Fruit fly (Drosophila melanogaster): ENCODE results near the gene Alp13.

Alp13 gene

dm6 chr3R:10075323-10075788 is at the start of gene Alp13:
Alp13 (minus strand) TSS chr3R:10075373.
- no peak for TF ChIP-seq h (optimal IDR thresholded peaks at IDR 0.05)
- TF ChIP-seq ttk (optimal IDR thresholded peaks at IDR 0.05) = no peak
- TF ChIP-seq psq (optimal IDR thresholded peaks at IDR 0.05) = no peak
- no peak for TF ChIP-seq Myc (optimal IDR thresholded peaks at IDR 0.05)
- TF ChIP-seq Sin3A (optimal IDR thresholded peaks at IDR 0.05) = no peak
- no peak for TF ChIP-seq insv (optimal IDR thresholded peaks at IDR 0.05)

dm6 chr3R:10124764-10125163 is 49.6 kb upstream of the Alp13 start:
- no peak for TF ChIP-seq psq (optimal IDR thresholded peaks at IDR 0.05)
- no peak for TF ChIP-seq Sin3A (optimal IDR thresholded peaks at IDR 0.05)
- TF ChIP-seq insv (optimal IDR thresholded peaks at IDR 0.05) = no peak
- TF ChIP-seq Myc (optimal IDR thresholded peaks at IDR 0.05) = no peak
- TF ChIP-seq ttk (optimal IDR thresholded peaks at IDR 0.05) = no peak
- TF ChIP-seq h (optimal IDR thresholded peaks at IDR 0.05) = no peak

dm6 chr3R:10121266-10121904 is 46.2 kb upstream of the Alp13 start, which contains the start of the genes gammaSnap2 and ATPsynepsilonL:
gammaSnap2 (minus strand) TSS chr3R:10121400.
ATPsynepsilonL (plus strand) TSS chr3R:10121773.
- no peak for TF ChIP-seq Sin3A (optimal IDR thresholded peaks at IDR 0.05)
- TF ChIP-seq h (optimal IDR thresholded peaks at IDR 0.05) = no peak
- TF ChIP-seq insv (optimal IDR thresholded peaks at IDR 0.05) = no peak
- no peak for TF ChIP-seq Myc (optimal IDR thresholded peaks at IDR 0.05)
- TF ChIP-seq psq (optimal IDR thresholded peaks at IDR 0.05) = no peak

dm6 chr3R:10119592-10119991 is 44.4 kb upstream of the Alp13 start:
- TF ChIP-seq psq (optimal IDR thresholded peaks at IDR 0.05) (no peak), h (optimal IDR thresholded peaks at IDR 0.05) (no peak), ttk (optimal IDR thresholded peaks at IDR 0.05) (no peak), insv (optimal IDR thresholded peaks at IDR 0.05) (no peak), Sin3A (optimal IDR thresholded peaks at IDR 0.05) (no peak), Myc (optimal IDR thresholded peaks at IDR 0.05) (no peak)

DNA sequence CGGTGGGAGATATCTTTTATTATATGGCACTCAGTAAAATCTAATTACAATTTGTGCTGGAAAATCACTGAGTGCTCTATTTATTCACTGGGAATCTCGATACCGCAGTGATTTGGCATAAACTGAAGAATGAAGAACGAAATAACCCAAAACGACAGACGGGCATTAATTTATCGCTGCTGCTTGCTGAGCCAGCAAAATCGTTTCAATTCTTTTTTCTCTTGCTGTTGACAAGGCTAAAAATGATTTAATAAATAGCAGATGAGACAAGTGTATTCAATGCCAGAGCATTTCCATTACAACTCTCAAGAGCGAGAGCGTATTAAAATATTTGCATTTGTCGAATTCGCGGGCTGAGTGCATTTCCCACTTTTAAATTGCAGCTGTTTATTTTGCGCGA is 40.6 kb upstream of the Alp13 start:
- TF ChIP-seq Myc (optimal IDR thresholded peaks at IDR 0.05) (no peak), h (optimal IDR thresholded peaks at IDR 0.05) (no peak), ttk (optimal IDR thresholded peaks at IDR 0.05) (no peak), insv (optimal IDR thresholded peaks at IDR 0.05) (no peak), Sin3A (optimal IDR thresholded peaks at IDR 0.05) (no peak), psq (optimal IDR thresholded peaks at IDR 0.05) (no peak)

dm6 chr3R:10114915-10115534 is 39.9 kb upstream of the Alp13 start:
- no peak for TF ChIP-seq insv (optimal IDR thresholded peaks at IDR 0.05)
- no peak for TF ChIP-seq h (optimal IDR thresholded peaks at IDR 0.05)
- TF ChIP-seq ttk (optimal IDR thresholded peaks at IDR 0.05) = no peak
- no peak for TF ChIP-seq Sin3A (optimal IDR thresholded peaks at IDR 0.05)
- no peak for TF ChIP-seq Myc (optimal IDR thresholded peaks at IDR 0.05)
- no peak for TF ChIP-seq psq (optimal IDR thresholded peaks at IDR 0.05)

- TF ChIP-seq Sin3A (optimal IDR thresholded peaks at IDR 0.05) (no peak), psq (optimal IDR thresholded peaks at IDR 0.05) (no peak), insv (optimal IDR thresholded peaks at IDR 0.05) (no peak), ttk (optimal IDR thresholded peaks at IDR 0.05) (no peak), Myc (optimal IDR thresholded peaks at IDR 0.05) (no peak), h (optimal IDR thresholded peaks at IDR 0.05) (no peak)
Measured at dm6 chr3R:10113746-10114145, 38.6 kb upstream of the Alp13 start.

- TF ChIP-seq psq (optimal IDR thresholded peaks at IDR 0.05) = no peak
- no peak for TF ChIP-seq Myc (optimal IDR thresholded peaks at IDR 0.05)
- TF ChIP-seq h (optimal IDR thresholded peaks at IDR 0.05) = no peak
- TF ChIP-seq insv (optimal IDR thresholded peaks at IDR 0.05) = no peak
- TF ChIP-seq Sin3A (optimal IDR thresholded peaks at IDR 0.05) = no peak
- no peak for TF ChIP-seq ttk (optimal IDR thresholded peaks at IDR 0.05)
Measured at dm6 chr3R:10112195-10112594, 37.0 kb upstream of the Alp13 start, which contains the start of gene CAH7. CAH7 (plus strand) TSS chr3R:10112237.

DNA sequence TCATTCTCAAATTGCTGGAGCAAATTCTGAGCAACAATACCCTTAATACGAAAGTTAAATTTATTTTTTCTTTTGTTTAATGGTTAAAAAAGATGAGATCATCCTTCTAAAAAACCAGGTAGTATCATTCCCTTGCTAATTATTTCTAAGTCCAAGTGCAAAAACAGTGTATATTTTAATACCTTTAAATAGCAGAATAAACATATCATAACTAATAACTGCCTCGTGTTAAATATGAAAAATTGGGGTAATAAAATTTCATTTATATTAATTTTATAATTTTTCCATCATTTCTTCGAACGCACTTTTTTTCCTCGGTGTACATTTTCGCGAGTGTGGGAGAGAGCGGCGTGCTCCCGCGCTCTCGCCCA is 36.6 kb upstream of the Alp13 start:
- TF ChIP-seq psq (optimal IDR thresholded peaks at IDR 0.05) = no peak

DNA sequence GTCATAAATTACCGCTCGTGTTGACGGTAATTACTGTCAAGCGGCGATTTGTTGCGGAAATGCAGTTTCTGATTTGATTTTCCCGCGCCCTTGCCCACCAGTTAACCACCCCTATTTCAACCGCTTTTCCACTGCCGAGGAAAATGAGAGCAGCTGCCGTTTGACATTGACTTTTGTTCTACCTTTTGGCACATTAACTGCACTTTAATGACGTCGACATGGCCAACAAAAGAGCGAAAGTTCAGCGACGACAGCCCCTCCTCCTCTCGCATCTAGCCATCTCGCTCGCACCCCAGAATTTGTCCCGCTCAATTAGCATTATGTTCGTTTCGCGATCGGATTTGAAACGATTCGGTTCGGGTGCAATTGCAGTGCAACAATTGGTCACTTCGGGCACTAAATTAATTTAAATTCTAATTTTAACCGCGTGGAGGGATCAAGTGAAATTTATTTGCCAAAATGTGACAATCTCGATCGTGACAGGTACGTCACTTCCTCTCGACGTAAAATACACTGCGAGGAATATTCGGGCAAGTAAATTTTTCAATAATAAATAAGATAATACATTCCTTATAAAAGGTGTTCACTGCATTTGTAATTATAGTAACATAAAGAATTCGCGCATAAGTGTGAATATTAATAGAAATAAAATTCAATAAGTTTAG is 36.1 kb upstream of the Alp13 start:
- TF ChIP-seq psq (optimal IDR thresholded peaks at IDR 0.05) (no peak), ttk (optimal IDR thresholded peaks at IDR 0.05) (no peak), insv (optimal IDR thresholded peaks at IDR 0.05) (no peak), h (optimal IDR thresholded peaks at IDR 0.05) (no peak), Myc (optimal IDR thresholded peaks at IDR 0.05) (no peak), Sin3A (optimal IDR thresholded peaks at IDR 0.05) (no peak)

- TF ChIP-seq psq (optimal IDR thresholded peaks at IDR 0.05) = peak; percentile 68
- TF ChIP-seq insv (optimal IDR thresholded peaks at IDR 0.05) = no peak
Measured at dm6 chr3R:10109938-10110337, 34.8 kb upstream of the Alp13 start, which contains the start of gene Fmr1. Fmr1 (minus strand) TSS chr3R:10110121.

DNA sequence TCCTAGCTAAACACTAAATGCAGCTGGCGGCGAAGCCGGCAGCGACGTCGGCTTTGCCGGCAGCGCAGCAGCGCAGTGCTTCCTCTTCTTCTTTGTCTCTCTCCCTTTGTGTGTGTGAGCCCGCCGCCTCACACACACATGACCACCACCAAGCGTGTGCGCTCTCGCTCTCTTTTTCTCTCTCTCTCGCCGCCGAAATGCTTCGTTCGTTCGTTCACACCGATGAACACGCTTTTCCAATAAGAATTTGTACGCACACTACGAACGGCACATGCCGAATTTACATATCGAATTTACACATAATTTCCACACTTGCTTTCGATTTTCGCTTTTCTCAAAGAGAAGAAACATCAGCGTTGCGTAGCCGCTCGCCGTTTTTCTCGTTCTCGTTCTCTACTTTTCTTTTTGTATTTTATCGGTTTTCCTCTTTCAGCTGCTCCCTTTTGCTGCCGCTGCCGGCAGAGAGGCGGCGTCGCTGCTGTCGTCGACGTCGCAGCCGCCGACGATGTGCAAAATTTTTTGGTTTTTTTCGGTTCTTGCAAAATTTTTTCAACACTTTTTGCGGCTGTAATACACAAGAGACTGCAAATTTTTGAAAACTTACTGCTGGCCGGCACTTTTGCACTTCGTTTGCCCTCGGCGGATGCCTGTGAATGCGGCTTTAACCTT is 34.2 kb upstream of the Alp13 start:
- TF ChIP-seq ttk (optimal IDR thresholded peaks at IDR 0.05) (no peak), insv (optimal IDR thresholded peaks at IDR 0.05) (peak; percentile 79)

Data from Kc167 (cell line).